Worm (Caenorhabditis elegans) whole organism, L1 larva: ENCODE measurements around the gene Y39B6A.25.

Experiments used
- C04F5.9 ChIP-seq: sonication (generic microtip); optimal IDR thresholded peaks from 2 replicates; lab custom pipeline; 2016; ENCODE audit warnings: missing genetic modification characterization, missing compliant biosample characterization
- C16A3.4 ChIP-seq: fragments of 150-350 bp; optimal IDR thresholded peaks from 2 replicates; lab custom pipeline; 2014; ENCODE audit warnings: missing biosample characterization, missing genetic modification characterization
- F16B12.6 ChIP-seq: fragments of 150-350 bp; optimal IDR thresholded peaks from 2 replicates; lab custom pipeline; 2014; ENCODE audit warnings: missing biosample characterization, missing genetic modification characterization
- Y116A8C.19 ChIP-seq: sonication (generic microtip); optimal IDR thresholded peaks from 2 replicates; lab custom pipeline; 2016; ENCODE audit warnings: missing compliant biosample characterization, missing genetic modification characterization, borderline replicate concordance
- ceh-63 ChIP-seq: fragments of 200-800 bp; sonication (Bioruptor generic); optimal IDR thresholded peaks from 2 replicates; lab custom pipeline; 2018; ENCODE audit warnings: mild to moderate bottlenecking, missing genetic modification characterization, missing compliant biosample characterization
- ceh-82 ChIP-seq, 3 experiments: fragments of 150-350 bp in 1 of 3; sonication (generic microtip) in 2 of 3; optimal IDR thresholded peaks; 2 replicates each; lab custom pipeline; 2014 to 2017; ENCODE audit warnings: missing biosample characterization in 3 of 3, missing genetic modification characterization in 3 of 3
- ceh-90 ChIP-seq: sonication (generic microtip); optimal IDR thresholded peaks from 2 replicates; lab custom pipeline; 2016; ENCODE audit warnings: missing genetic modification characterization, missing compliant biosample characterization
- dsc-1 ChIP-seq: sonication (generic microtip); optimal IDR thresholded peaks from 2 replicates; lab custom pipeline; 2016; ENCODE audit warnings: mild to moderate bottlenecking, missing genetic modification characterization, missing compliant biosample characterization
- efl-1 ChIP-seq, 4 experiments: fragments of 150-350 bp; optimal IDR thresholded peaks in 3 of 4; peaks in 1 of 4; 1 replicate in 1 of 4; 2 replicates in 3 of 4; lab custom pipeline; 2014; ENCODE audit warnings: missing biosample characterization in 2 of 4, missing genetic modification characterization in 2 of 4, missing genetic modification reagents in 2 of 4
- egl-13 ChIP-seq: sonication (generic microtip); optimal IDR thresholded peaks from 2 replicates; lab custom pipeline; 2016; ENCODE audit warnings: missing genotype, missing genetic modification reagents, missing genetic modification characterization, missing compliant biosample characterization
- egl-27 ChIP-seq, 2 experiments: fragments of 150-350 bp in 1 of 2; sonication (generic microtip); optimal IDR thresholded peaks; 3 replicates each; lab custom pipeline; 2017 to 2018; ENCODE audit warnings: missing biosample characterization in 2 of 2, missing genetic modification characterization in 2 of 2, missing genetic modification reagents in 2 of 2
- fkh-10 ChIP-seq: sonication (generic microtip); optimal IDR thresholded peaks from 2 replicates; lab custom pipeline; 2017; ENCODE audit warnings: missing biosample characterization, missing genetic modification reagents, missing genetic modification characterization
- hlh-4 ChIP-seq: sonication (generic microtip); optimal IDR thresholded peaks from 2 replicates; lab custom pipeline; 2016; ENCODE audit warnings: mild to moderate bottlenecking, missing genetic modification characterization, missing compliant biosample characterization
- hpl-2 ChIP-seq: fragments of 150-350 bp; optimal IDR thresholded peaks from 2 replicates; lab custom pipeline; 2014; ENCODE audit warnings: missing biosample characterization, missing genetic modification reagents, missing genetic modification characterization
- isw-1 ChIP-seq: fragments of 200-800 bp; sonication (Bioruptor generic); IDR thresholded peaks from 2 replicates; pipeline ENCODE4 v1.3.6; 2022; ENCODE audit warnings: missing genetic modification characterization, missing compliant biosample characterization
- lin-14 ChIP-seq: fragments of 200-800 bp; sonication (Bioruptor generic); optimal IDR thresholded peaks from 2 replicates; lab custom pipeline; 2018; ENCODE audit warnings: mild to moderate bottlenecking, missing genetic modification characterization, moderate library complexity, missing compliant biosample characterization
- lin-15B ChIP-seq: fragments of 150-350 bp; sonication (generic microtip); optimal IDR thresholded peaks from 3 replicates; lab custom pipeline; 2014; ENCODE audit warnings: missing biosample characterization, missing genetic modification characterization
- lin-39 ChIP-seq: fragments of 150-350 bp; optimal IDR thresholded peaks from 2 replicates; lab custom pipeline; 2014; ENCODE audit warnings: missing biosample characterization, missing genetic modification reagents, missing genetic modification characterization
- lsy-2 ChIP-seq, 2 experiments: fragments of 150-350 bp; optimal IDR thresholded peaks; 2 replicates each; lab custom pipeline; 2014; ENCODE audit warnings: missing biosample characterization in 2 of 2, missing genetic modification characterization in 2 of 2
- mef-2 ChIP-seq: fragments of 150-350 bp; optimal IDR thresholded peaks from 2 replicates; lab custom pipeline; 2014; ENCODE audit warnings: missing biosample characterization, missing genetic modification characterization
- nhr-12 ChIP-seq: sonication (generic microtip); optimal IDR thresholded peaks from 2 replicates; lab custom pipeline; 2017; ENCODE audit warnings: missing biosample characterization, missing genetic modification characterization
- nhr-19 ChIP-seq: fragments of 200-800 bp; sonication (Bioruptor generic); conservative IDR thresholded peaks from 2 replicates; pipeline ENCODE4 v1.3.6; 2022; ENCODE audit warnings: missing genetic modification characterization, missing compliant biosample characterization
- nhr-237 ChIP-seq: fragments of 150-350 bp; optimal IDR thresholded peaks from 2 replicates; lab custom pipeline; 2014; ENCODE audit warnings: missing biosample characterization, missing genetic modification characterization
- nhr-76 ChIP-seq: sonication (generic microtip); optimal IDR thresholded peaks from 2 replicates; lab custom pipeline; 2017; ENCODE audit warnings: missing biosample characterization, missing genetic modification characterization
- nhr-77 ChIP-seq: fragments of 150-350 bp; optimal IDR thresholded peaks from 2 replicates; lab custom pipeline; 2014; ENCODE audit warnings: missing biosample characterization, missing genetic modification characterization
- nhr-85 ChIP-seq: sonication (generic microtip); peaks from one replicate; lab custom pipeline; 2016; ENCODE audit warnings: missing genetic modification characterization, inconsistent platforms, missing compliant biosample characterization
- pqm-1 ChIP-seq: sonication (generic microtip); optimal IDR thresholded peaks from 3 replicates; lab custom pipeline; 2017; ENCODE audit warnings: missing biosample characterization, missing genetic modification characterization
- rnt-1 ChIP-seq: sonication (generic microtip); optimal IDR thresholded peaks from 2 replicates; lab custom pipeline; 2016; ENCODE audit warnings: mild to moderate bottlenecking, missing genetic modification characterization, moderate library complexity, missing compliant biosample characterization
- skn-1 ChIP-seq: fragments of 150-350 bp; optimal IDR thresholded peaks from 2 replicates; lab custom pipeline; 2014; ENCODE audit warnings: missing biosample characterization, missing genetic modification characterization
- snpc-4 ChIP-seq: fragments of 150-350 bp; optimal IDR thresholded peaks from 2 replicates; lab custom pipeline; 2014; ENCODE audit warnings: missing biosample characterization, missing genetic modification characterization
- sup-37 ChIP-seq: fragments of 200-800 bp; sonication (Bioruptor generic); optimal IDR thresholded peaks from 2 replicates; lab custom pipeline; 2018; ENCODE audit warnings: mild to moderate bottlenecking, missing genetic modification characterization, missing compliant biosample characterization
- tbx-2 ChIP-seq: sonication (generic microtip); optimal IDR thresholded peaks from 2 replicates; lab custom pipeline; 2016; ENCODE audit warnings: missing genetic modification characterization, missing compliant biosample characterization
- unc-30 ChIP-seq: sonication (generic microtip); optimal IDR thresholded peaks from 2 replicates; lab custom pipeline; 2017; ENCODE audit warnings: missing biosample characterization, missing genetic modification characterization
- unc-62 ChIP-seq: fragments of 150-350 bp; optimal IDR thresholded peaks from 2 replicates; lab custom pipeline; 2014; ENCODE audit warnings: missing biosample characterization, missing genetic modification reagents, missing genetic modification characterization
- unc-86 ChIP-seq: sonication (generic microtip); optimal IDR thresholded peaks from 2 replicates; lab custom pipeline; 2016; ENCODE audit warnings: missing genetic modification characterization, missing compliant biosample characterization

Y39B6A.25 gene

DNA sequence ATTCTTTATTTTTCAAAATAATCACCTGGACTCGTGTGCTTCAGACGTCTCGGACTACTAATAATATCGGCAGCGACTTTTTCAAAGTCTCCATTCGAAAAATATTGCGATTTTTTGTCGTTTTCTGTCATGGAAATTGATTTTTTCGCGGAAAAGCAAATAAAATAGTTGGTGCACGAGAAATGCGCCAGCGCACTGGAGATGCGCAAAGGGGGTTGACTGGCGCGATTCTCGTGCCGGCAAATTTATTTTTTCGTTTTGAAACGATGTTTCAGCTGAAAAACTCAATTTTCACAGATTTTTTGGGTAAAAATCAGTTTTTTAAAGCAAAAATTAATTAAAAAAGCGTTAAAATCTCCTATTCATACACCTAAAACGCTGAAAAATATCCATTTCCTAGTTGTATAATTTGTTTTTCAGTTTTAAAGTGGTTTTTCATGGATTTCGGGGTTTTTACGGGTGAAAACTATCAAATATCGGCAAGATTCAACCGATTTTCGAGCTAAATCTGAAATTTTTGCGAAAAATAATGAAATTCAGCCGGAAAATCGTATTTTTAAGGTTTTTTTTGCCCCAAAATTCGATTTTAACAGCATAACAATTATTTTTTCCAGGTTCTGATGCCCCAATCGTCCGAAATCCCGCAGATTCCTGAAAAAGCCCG lies 35.9 kb upstream of the Y39B6A.25 start, which contains the start of the genes reps-1 and Y39B6A.37 (continued):
- TF ChIP-seq isw-1 (GFP tag; lab: Robert Waterston, UW): peak; percentile 69
- peak; percentile 49 for TF ChIP-seq egl-13 (tag; lab: Kevin White, UChicago)

DNA sequence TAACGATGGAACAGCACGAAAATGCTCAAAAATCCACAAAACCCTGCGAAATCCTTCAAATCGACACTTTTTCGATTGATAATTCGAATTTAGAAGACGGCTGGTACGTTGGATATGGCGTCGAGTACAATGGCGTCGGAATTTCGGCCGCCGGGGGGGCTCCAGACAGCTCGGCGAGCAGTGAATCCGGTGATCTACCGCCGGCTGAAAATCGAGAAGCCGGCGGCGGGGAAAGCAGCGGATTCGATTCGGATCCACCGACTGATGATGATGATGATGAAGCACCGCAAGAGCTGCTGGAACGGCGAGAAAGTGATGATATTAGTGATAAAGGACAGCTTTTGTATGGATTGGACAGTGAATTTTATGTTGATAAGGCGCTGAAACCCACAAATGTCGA lies 35.3 kb upstream of the Y39B6A.25 start:
- TF ChIP-seq hlh-4 (tag; lab: Kevin White, UChicago): no peak
- no peak for TF ChIP-seq Y116A8C.19 (tag; lab: Kevin White, UChicago)
- TF ChIP-seq hpl-2: no peak
- no peak for TF ChIP-seq nhr-12 (tag; lab: Kevin White, UChicago)
- TF ChIP-seq nhr-85: no peak
- TF ChIP-seq snpc-4 (tag; lab: Kevin White, UChicago): no peak
- no peak for TF ChIP-seq rnt-1 (tag; lab: Kevin White, UChicago)
- no peak for TF ChIP-seq unc-86 (tag; lab: Kevin White, UChicago)
- TF ChIP-seq nhr-237 (tag; lab: Kevin White, UChicago): no peak
- no peak for TF ChIP-seq C04F5.9 (tag; lab: Kevin White, UChicago)
- no peak for TF ChIP-seq lsy-2 (tag; optimal IDR thresholded peaks at IDR 0.05; lab: Kevin White, UChicago)
- no peak for TF ChIP-seq nhr-76 (tag; lab: Kevin White, UChicago)
- no peak for TF ChIP-seq lin-14 (GFP tag; lab: Kevin White, UChicago)
- no peak for TF ChIP-seq unc-62 (GFP tag; lab: Kevin White, UChicago)
- no peak for TF ChIP-seq nhr-19 (GFP tag; lab: Robert Waterston, UW)
- TF ChIP-seq unc-30 (tag; lab: Kevin White, UChicago): no peak
- TF ChIP-seq pqm-1 (tag; lab: Kevin White, UChicago): no peak
- TF ChIP-seq, all 84 proteins: peak for 0

ce11 chrV:18993017-18993416 lies 33.2 kb upstream of the Y39B6A.25 start:
- TF ChIP-seq efl-1 (optimal IDR thresholded peaks at IDR 0.05; lab: Kevin White, UChicago): no peak
- TF ChIP-seq efl-1 (GFP tag; optimal IDR thresholded peaks at IDR 0.05 in 1 of 2; lab: Kevin White, UChicago): peak in 1 of 2 experiments; percentile 25
- no peak for TF ChIP-seq lin-15B (tag; lab: Kevin White, UChicago)

DNA sequence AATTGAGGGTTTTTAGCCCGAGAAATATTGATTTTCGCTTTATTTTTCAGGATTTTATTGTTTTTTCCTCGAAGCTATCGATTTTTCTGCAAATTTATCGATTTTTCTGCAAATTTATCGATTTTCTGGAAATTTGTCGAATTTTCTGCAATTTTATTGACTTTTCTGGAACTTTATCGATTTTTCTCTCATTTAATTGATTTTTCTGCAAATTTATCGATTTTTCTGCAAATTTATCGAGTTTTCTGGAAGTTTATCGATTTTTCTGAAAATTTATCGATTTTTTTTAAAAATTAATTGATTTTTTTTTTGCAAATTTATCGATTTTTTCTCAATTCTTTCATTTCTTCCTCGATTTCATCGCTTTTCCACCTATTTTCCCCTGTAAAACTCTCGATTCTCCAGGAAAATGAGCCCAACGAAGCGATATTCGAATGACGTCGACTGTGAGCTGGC lies 32.7 kb upstream of the Y39B6A.25 start, which contains the start of gene gtf-2F2:
Gene gtf-2F2, plus strand, starts transcription at position 406 of the 456 bp plus-strand sequence.
- no peak for TF ChIP-seq skn-1 (tag; lab: Kevin White, UChicago)
- TF ChIP-seq lin-39: no peak
- TF ChIP-seq sup-37: no peak
- no peak for TF ChIP-seq C04F5.9 (tag; lab: Kevin White, UChicago)

- TF ChIP-seq mef-2 (tag; lab: Kevin White, UChicago) (no peak), fkh-10 (no peak), ceh-90 (tag; lab: Kevin White, UChicago) (no peak), tbx-2 (tag; lab: Kevin White, UChicago) (no peak), ceh-82 (tag; optimal IDR thresholded peaks at IDR 0.05; lab: Kevin White, UChicago) (no peak), egl-27 (tag; optimal IDR thresholded peaks at IDR 0.05; lab: Kevin White, UChicago) (no peak)
Observed at ce11 chrV:18998045-18998444, 28.2 kb upstream of the Y39B6A.25 start, which contains the start of gene tgt-2. TSS of gene tgt-2 (plus strand) at chrV:18998345.

DNA sequence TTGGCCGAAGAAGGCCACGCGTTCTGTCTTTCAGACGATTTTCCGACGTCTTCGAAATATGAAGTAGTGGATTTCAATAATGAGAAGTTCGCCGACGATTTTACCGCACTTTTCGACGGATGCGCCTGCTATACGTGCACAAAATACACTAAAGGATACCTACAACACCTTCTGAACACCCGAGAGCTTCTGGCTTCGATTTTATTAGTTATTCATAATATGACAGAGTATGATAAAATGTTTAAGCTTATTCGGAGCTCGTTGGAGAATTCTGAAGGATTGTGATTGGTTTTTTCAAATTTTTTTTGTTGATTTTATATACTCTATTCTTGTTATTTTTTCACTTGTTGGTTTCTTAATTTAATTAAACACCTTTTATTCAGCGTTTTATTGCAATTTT lies 25.7 kb upstream of the Y39B6A.25 start:
- TF ChIP-seq nhr-77 (tag; lab: Kevin White, UChicago): no peak
- TF ChIP-seq ceh-63 (GFP tag; lab: Kevin White, UChicago): no peak
- no peak for TF ChIP-seq dsc-1
- TF ChIP-seq F16B12.6 (tag; lab: Kevin White, UChicago): no peak
- TF ChIP-seq egl-27 (tag; optimal IDR thresholded peaks at IDR 0.05; lab: Kevin White, UChicago): no peak
- no peak for TF ChIP-seq C16A3.4
